Worm (Caenorhabditis elegans): ENCODE measurements around the gene csq-1.

- no peak for TF ChIP-seq lag-1 (GFP tag; IDR thresholded peaks at IDR 0.05)
- no peak for TF ChIP-seq ama-1 (optimal IDR thresholded peaks at IDR 0.05)
- no peak for TF ChIP-seq ama-1 (GFP tag; optimal IDR thresholded peaks at IDR 0.05)
- no peak for TF ChIP-seq unc-62 (GFP tag; optimal IDR thresholded peaks at IDR 0.05)
- no peak for TF ChIP-seq sptf-2 (GFP tag; optimal IDR thresholded peaks at IDR 0.05)
- no peak for TF ChIP-seq aptf-2 (GFP tag; conservative IDR thresholded peaks at IDR 0.05)
- no peak for TF ChIP-seq madf-8 (GFP tag; conservative IDR thresholded peaks at IDR 0.05)
- TF ChIP-seq ceh-91 (GFP tag; IDR thresholded peaks at IDR 0.05): no peak
- TF ChIP-seq ztf-18 (tag; optimal IDR thresholded peaks at IDR 0.05): no peak
- TF ChIP-seq pbrm-1 (GFP tag; IDR thresholded peaks at IDR 0.05): no peak
- TF ChIP-seq chd-7 (tag; optimal IDR thresholded peaks at IDR 0.05): no peak
- TF ChIP-seq ZK185.1 (tag; optimal IDR thresholded peaks at IDR 0.05; ENCODE audit: poor library complexity, severe bottlenecking): no peak
- TF ChIP-seq lsl-1 (GFP tag; optimal IDR thresholded peaks at IDR 0.05): no peak
- no peak for TF ChIP-seq attf-3 (GFP tag; conservative IDR thresholded peaks at IDR 0.05)
Measured at ce11 chrX:14662460-14662859, 22.2 kb upstream of the csq-1 start.

All from whole organism, young adult.